Worm (Caenorhabditis elegans) whole organism, early embryonic: ENCODE data around the gene nlp-59.

Source experiments
- ets-7 ChIP-seq: sonication (generic microtip); optimal IDR thresholded peaks from 2 replicates; lab custom pipeline; 2016; ENCODE audit warnings: missing genotype, missing genetic modification characterization, missing compliant biosample characterization
- flt-1 ChIP-seq: fragments of 200-800 bp; sonication (Bioruptor generic); IDR thresholded peaks from 2 replicates; pipeline ENCODE4 v1.3.6; 2022; ENCODE audit warnings: missing genetic modification characterization, missing compliant biosample characterization
- pes-1 ChIP-seq: fragments of 200-800 bp; sonication (Bioruptor generic); IDR thresholded peaks from 2 replicates; pipeline ENCODE4 v1.3.6; 2022; ENCODE audit warnings: missing genetic modification reagents, missing genetic modification characterization, missing compliant biosample characterization
- scrt-1 ChIP-seq: fragments of 200-800 bp; sonication (Bioruptor generic); IDR thresholded peaks from 2 replicates; pipeline ENCODE4 v1.3.6; 2022; ENCODE audit warnings: missing genetic modification characterization, missing compliant biosample characterization
- sea-1 ChIP-seq: fragments of 200-800 bp; sonication (Bioruptor generic); conservative IDR thresholded peaks from 2 replicates; pipeline ENCODE4 v1.3.6; 2022; ENCODE audit warnings: missing genetic modification characterization, missing compliant biosample characterization

ce11 chrV:14942898-14943297, 28.3 kb upstream of the nlp-59 start:
- TF ChIP-seq sea-1 (GFP tag; lab: Robert Waterston, UW), result no peak
- TF ChIP-seq scrt-1 (GFP tag; lab: Robert Waterston, UW), result no peak
- no peak for TF ChIP-seq flt-1 (GFP tag; lab: Robert Waterston, UW)
- no peak for TF ChIP-seq ets-7 (tag; lab: Kevin White, UChicago)
- no peak for TF ChIP-seq pes-1 (GFP tag; lab: Robert Waterston, UW)
